Worm (Caenorhabditis elegans) whole organism, late embryonic: ENCODE data around the gene rmh-2.
A peak's percentile ranks its signal among the peaks of the same experiment; 100 is the strongest.

Experiments
- C38D4.7 ChIP-seq: fragments of 200-800 bp; sonication (Bioruptor generic); optimal IDR thresholded peaks from 2 replicates; lab custom pipeline; 2018; ENCODE audit warnings: mild to moderate bottlenecking, missing genetic modification characterization, moderate library complexity, missing compliant biosample characterization
- F13H6.1 ChIP-seq: sonication (generic microtip); optimal IDR thresholded peaks from 2 replicates; lab custom pipeline; 2016; ENCODE audit warnings: missing genetic modification characterization, missing compliant biosample characterization
- K02D7.2 ChIP-seq: sonication (generic microtip); optimal IDR thresholded peaks from 2 replicates; lab custom pipeline; 2017; ENCODE audit warnings: mild to moderate bottlenecking, missing genetic modification characterization, missing compliant biosample characterization
- T23F11.4 ChIP-seq: fragments of 200-800 bp; sonication (Bioruptor generic); optimal IDR thresholded peaks from 2 replicates; lab custom pipeline; 2018; ENCODE audit warnings: mild to moderate bottlenecking, missing genetic modification characterization, missing compliant biosample characterization
- ahr-1 ChIP-seq: sonication (generic microtip); optimal IDR thresholded peaks from 2 replicates; lab custom pipeline; 2016; ENCODE audit warnings: missing genetic modification characterization, missing compliant biosample characterization
- ceh-18 ChIP-seq: sonication (generic microtip); optimal IDR thresholded peaks from 2 replicates; lab custom pipeline; 2016; ENCODE audit warnings: missing genetic modification characterization, missing compliant biosample characterization
- ceh-22 ChIP-seq: sonication (generic microtip); optimal IDR thresholded peaks from 2 replicates; lab custom pipeline; 2017; ENCODE audit warnings: missing biosample characterization, missing genetic modification characterization
- ceh-24 ChIP-seq: sonication (generic microtip); optimal IDR thresholded peaks from 2 replicates; lab custom pipeline; 2016; ENCODE audit warnings: mild to moderate bottlenecking, missing genetic modification characterization, missing compliant biosample characterization
- ceh-31 ChIP-seq: sonication (generic microtip); optimal IDR thresholded peaks from 2 replicates; lab custom pipeline; 2016; ENCODE audit warnings: missing genetic modification characterization, missing compliant biosample characterization
- ceh-45 ChIP-seq: fragments of 200-800 bp; sonication (Bioruptor generic); IDR thresholded peaks from 2 replicates; pipeline ENCODE4 v1.3.6; 2022; ENCODE audit warnings: missing genetic modification reagents, missing genetic modification characterization, missing compliant biosample characterization
- ceh-48 ChIP-seq: sonication (generic microtip); optimal IDR thresholded peaks from 2 replicates; lab custom pipeline; 2016; ENCODE audit warnings: missing genetic modification characterization, inconsistent platforms, missing compliant biosample characterization
- ceh-6 ChIP-seq: fragments of 200-800 bp; sonication (Bioruptor generic); optimal IDR thresholded peaks from 2 replicates; lab custom pipeline; 2018; ENCODE audit warnings: mild to moderate bottlenecking, missing genetic modification characterization, missing compliant biosample characterization
- ceh-9 ChIP-seq: sonication (generic microtip); optimal IDR thresholded peaks from 2 replicates; lab custom pipeline; 2016; ENCODE audit warnings: mild to moderate bottlenecking, missing genetic modification characterization, inconsistent platforms, missing compliant biosample characterization
- dmd-4 ChIP-seq: sonication (generic microtip); optimal IDR thresholded peaks from 2 replicates; lab custom pipeline; 2016; ENCODE audit warnings: borderline replicate concordance, missing genetic modification characterization, missing compliant biosample characterization
- elt-2 ChIP-seq: sonication (generic microtip); optimal IDR thresholded peaks from 2 replicates; lab custom pipeline; 2016; ENCODE audit warnings: missing genetic modification reagents, missing genetic modification characterization, missing compliant biosample characterization
- ets-4 ChIP-seq: sonication (generic microtip); optimal IDR thresholded peaks from 2 replicates; lab custom pipeline; 2016; ENCODE audit warnings: missing genetic modification characterization, missing compliant biosample characterization
- fax-1 ChIP-seq: sonication (generic microtip); optimal IDR thresholded peaks from 2 replicates; lab custom pipeline; 2016; ENCODE audit warnings: missing genotype, missing genetic modification characterization, missing compliant biosample characterization
- fkh-10 ChIP-seq: fragments of 150-350 bp; optimal IDR thresholded peaks from 2 replicates; lab custom pipeline; 2014; ENCODE audit warnings: missing biosample characterization, missing genetic modification reagents, missing genetic modification characterization
- gmeb-2 ChIP-seq: sonication (generic microtip); optimal IDR thresholded peaks from 2 replicates; lab custom pipeline; 2016; ENCODE audit warnings: missing genetic modification characterization, inconsistent platforms, missing compliant biosample characterization
- hlh-13 ChIP-seq: fragments of 200-800 bp; sonication (Bioruptor generic); optimal IDR thresholded peaks from 2 replicates; lab custom pipeline; 2018; ENCODE audit warnings: mild to moderate bottlenecking, missing genetic modification characterization, missing compliant biosample characterization
- hlh-6 ChIP-seq: sonication (generic microtip); optimal IDR thresholded peaks from 2 replicates; lab custom pipeline; 2016; ENCODE audit warnings: missing genotype, missing genetic modification characterization, missing compliant biosample characterization
- lin-11 ChIP-seq: fragments of 200-800 bp; sonication (Bioruptor generic); optimal IDR thresholded peaks from 2 replicates; lab custom pipeline; 2018; ENCODE audit warnings: mild to moderate bottlenecking, missing genetic modification characterization, missing compliant biosample characterization
- madf-2 ChIP-seq: sonication (generic microtip); optimal IDR thresholded peaks from 2 replicates; lab custom pipeline; 2017; ENCODE audit warnings: missing genetic modification characterization, missing compliant biosample characterization
- nfya-1 ChIP-seq: sonication (generic microtip); optimal IDR thresholded peaks from 2 replicates; lab custom pipeline; 2017; ENCODE audit warnings: missing genetic modification characterization, mild to moderate bottlenecking, missing compliant biosample characterization, antibody characterized with exemption, moderate library complexity
- nhr-11 ChIP-seq: fragments of 150-350 bp; optimal IDR thresholded peaks from 2 replicates; lab custom pipeline; 2014; ENCODE audit warnings: missing biosample characterization, missing genetic modification characterization
- nhr-232 ChIP-seq: sonication (generic microtip); optimal IDR thresholded peaks from 2 replicates; lab custom pipeline; 2016; ENCODE audit warnings: missing genetic modification characterization, missing compliant biosample characterization
- odd-2 ChIP-seq: sonication (generic microtip); optimal IDR thresholded peaks from 2 replicates; lab custom pipeline; 2017; ENCODE audit warnings: antibody characterized with exemption, mild to moderate bottlenecking, missing genetic modification characterization, missing compliant biosample characterization
- pat-9 ChIP-seq: fragments of 200-800 bp; sonication (Bioruptor generic); optimal IDR thresholded peaks from 2 replicates; lab custom pipeline; 2018; ENCODE audit warnings: mild to moderate bottlenecking, missing genetic modification characterization, moderate library complexity, missing compliant biosample characterization
- pax-1 ChIP-seq: fragments of 150-350 bp; optimal IDR thresholded peaks from 2 replicates; lab custom pipeline; 2014; ENCODE audit warnings: missing biosample characterization, missing genetic modification characterization
- pha-2 ChIP-seq: sonication (generic microtip); optimal IDR thresholded peaks from 2 replicates; lab custom pipeline; 2017; ENCODE audit warnings: mild to moderate bottlenecking, missing genetic modification characterization, missing compliant biosample characterization
- pha-4 ChIP-seq: fragments of 150-350 bp; optimal IDR thresholded peaks from 2 replicates; lab custom pipeline; 2018; ENCODE audit warnings: missing biosample characterization, missing genetic modification reagents, missing genetic modification characterization
- pros-1 ChIP-seq: fragments of 150-350 bp; optimal IDR thresholded peaks from 2 replicates; lab custom pipeline; 2014; ENCODE audit warnings: missing biosample characterization, missing genetic modification reagents, missing genetic modification characterization
- rnt-1 ChIP-seq: sonication (generic microtip); optimal IDR thresholded peaks from 2 replicates; lab custom pipeline; 2016; ENCODE audit warnings: missing genetic modification characterization, missing compliant biosample characterization
- sox-2 ChIP-seq: fragments of 200-800 bp; sonication (Bioruptor generic); IDR thresholded peaks from 2 replicates; pipeline ENCODE4 v1.3.6; 2022; ENCODE audit warnings: missing genetic modification reagents, missing genetic modification characterization, missing compliant biosample characterization
- syd-9 ChIP-seq: sonication (generic microtip); optimal IDR thresholded peaks from 2 replicates; lab custom pipeline; 2016; ENCODE audit warnings: mild to moderate bottlenecking, missing genetic modification characterization, moderate library complexity, missing compliant biosample characterization
- tbx-2 ChIP-seq: sonication (generic microtip); optimal IDR thresholded peaks from 2 replicates; lab custom pipeline; 2016; ENCODE audit warnings: missing genetic modification characterization, missing compliant biosample characterization
- unc-42 ChIP-seq: sonication (generic microtip); optimal IDR thresholded peaks from 2 replicates; lab custom pipeline; 2016; ENCODE audit warnings: missing genotype, missing genetic modification characterization, missing compliant biosample characterization
- unc-55 ChIP-seq: sonication (generic microtip); optimal IDR thresholded peaks from 2 replicates; lab custom pipeline; 2017; ENCODE audit warnings: missing biosample characterization, missing genetic modification reagents, missing genetic modification characterization
- ztf-16 ChIP-seq: sonication (generic microtip); optimal IDR thresholded peaks from 2 replicates; lab custom pipeline; 2017; ENCODE audit warnings: missing genetic modification characterization, missing compliant biosample characterization

rmh-2 gene

ce11 chrV:9916665-9917064 lies 13.9 kb downstream of the rmh-2 start, which contains the start of gene C50H2.4:
C50H2.4 (plus strand) TSS chrV:9916965.
- no peak for TF ChIP-seq rnt-1 (tag; lab: Kevin White, UChicago)
- TF ChIP-seq nhr-232, result no peak
- TF ChIP-seq syd-9 (tag; lab: Kevin White, UChicago), result no peak
- TF ChIP-seq ceh-24, result no peak
- TF ChIP-seq sox-2 (GFP tag; lab: Robert Waterston, UW), result no peak
- TF ChIP-seq pros-1 (tag; lab: Kevin White, UChicago), result no peak
- no peak for TF ChIP-seq ahr-1
- TF ChIP-seq pat-9 (tag; lab: Kevin White, UChicago), result no peak
- no peak for TF ChIP-seq K02D7.2 (tag; lab: Kevin White, UChicago)

- TF ChIP-seq ets-4 (no peak), elt-2 (tag; lab: Kevin White, UChicago) (no peak), pha-4 (no peak), ceh-45 (GFP tag; lab: Robert Waterston, UW) (no peak), gmeb-2 (tag; lab: Kevin White, UChicago) (no peak), ceh-48 (no peak), pha-2 (tag; lab: Kevin White, UChicago) (no peak), nhr-11 (no peak), T23F11.4 (GFP tag; lab: Kevin White, UChicago) (no peak), ceh-31 (no peak)
Observed at ce11 chrV:9915021-9915420, 15.6 kb downstream of the rmh-2 start, which contains the start of gene mec-9. mec-9 (minus strand) TSS chrV:9915121.

ce11 chrV:9913863-9914262 lies 16.7 kb downstream of the rmh-2 start, which contains the start of gene fipr-10:
fipr-10 (plus strand) TSS chrV:9914163.
- no peak for TF ChIP-seq ztf-16 (tag; lab: Kevin White, UChicago)
- no peak for TF ChIP-seq hlh-13 (GFP tag; lab: Kevin White, UChicago)
- no peak for TF ChIP-seq nfya-1
- TF ChIP-seq ceh-6, result no peak
- TF ChIP-seq fax-1, result no peak
- no peak for TF ChIP-seq dmd-4
- TF ChIP-seq C38D4.7, result no peak
- TF ChIP-seq madf-2 (tag; lab: Kevin White, UChicago), result no peak
- TF ChIP-seq ceh-9 (tag; lab: Kevin White, UChicago), result no peak
- no peak for TF ChIP-seq unc-55 (GFP tag; lab: Kevin White, UChicago)
- TF ChIP-seq F13H6.1 (tag; lab: Kevin White, UChicago), result no peak
- TF ChIP-seq ceh-22 (tag; lab: Kevin White, UChicago), result no peak
- no peak for TF ChIP-seq nhr-11
- TF ChIP-seq hlh-6, result no peak
- TF ChIP-seq ceh-45 (GFP tag; lab: Robert Waterston, UW), result no peak
- no peak for TF ChIP-seq gmeb-2 (tag; lab: Kevin White, UChicago)
- TF ChIP-seq ets-4, result no peak
- no peak for TF ChIP-seq pha-4
- TF ChIP-seq pax-1 (tag; lab: Kevin White, UChicago), result no peak

- TF ChIP-seq ceh-22 (tag; lab: Kevin White, UChicago) (no peak), F13H6.1 (tag; lab: Kevin White, UChicago) (no peak), ceh-18 (no peak), unc-42 (peak; percentile 90), pat-9 (tag; lab: Kevin White, UChicago) (no peak), lin-11 (no peak), syd-9 (tag; lab: Kevin White, UChicago) (no peak), tbx-2 (tag; lab: Kevin White, UChicago) (no peak)
Observed at ce11 chrV:9911165-9911564, 19.4 kb downstream of the rmh-2 start.

- TF ChIP-seq fkh-10, result no peak
- TF ChIP-seq odd-2 (tag; lab: Kevin White, UChicago), result no peak
- TF ChIP-seq K02D7.2 (tag; lab: Kevin White, UChicago), result no peak
- TF ChIP-seq, all 69 proteins: peak for 0
Observed at ce11 chrV:9909624-9910023, 21.0 kb downstream of the rmh-2 start.
